Fruit fly (Drosophila melanogaster): ENCODE data around the gene chinmo.

chinmo gene

dm6 chr2L:1632730-1633172 is 18.3 kb upstream of the chinmo start (continued):
- peak; percentile 68 for TF ChIP-seq phol (tag; optimal IDR thresholded peaks at IDR 0.05)
- TF ChIP-seq scrt (GFP tag; optimal IDR thresholded peaks at IDR 0.05), result peak; percentile 71
- TF ChIP-seq CG14965 (GFP tag; optimal IDR thresholded peaks at IDR 0.05; ENCODE audit: borderline replicate concordance), result peak; percentile 80
- peak; percentile 94 for TF ChIP-seq tx (GFP tag; optimal IDR thresholded peaks at IDR 0.05)
- peak; percentile 92 for TF ChIP-seq CG7357 (GFP tag; IDR thresholded peaks at IDR 0.05)
- peak; percentile 79 for TF ChIP-seq CG1233 (GFP tag; optimal IDR thresholded peaks at IDR 0.05)
- no peak for TF ChIP-seq gt (GFP tag; IDR thresholded peaks at IDR 0.05)
- peak; percentile 99 for TF ChIP-seq Oaz (GFP tag; IDR thresholded peaks at IDR 0.05)
- no peak for TF ChIP-seq D (optimal IDR thresholded peaks at IDR 0.05)
- TF ChIP-seq D (GFP tag; optimal IDR thresholded peaks at IDR 0.05), result peak; percentile 62
- peak; percentile 43 for TF ChIP-seq CG2116 (GFP tag; optimal IDR thresholded peaks at IDR 0.05)
- peak; percentile 99 for TF ChIP-seq Mrtf (GFP tag; IDR thresholded peaks at IDR 0.05)
- TF ChIP-seq gfzf (GFP tag; optimal IDR thresholded peaks at IDR 0.05), result peak; percentile 14
- peak; percentile 98 for TF ChIP-seq Dbx (GFP tag; IDR thresholded peaks at IDR 0.05)
- TF ChIP-seq CG13296 (GFP tag; optimal IDR thresholded peaks at IDR 0.05), result peak; percentile 96
- TF ChIP-seq HmgZ (tag; optimal IDR thresholded peaks at IDR 0.05), result peak; percentile 98
- peak; percentile 32 for TF ChIP-seq CG3407 (GFP tag; optimal IDR thresholded peaks at IDR 0.05)
- peak; percentile 97 for TF ChIP-seq CG1647 (GFP tag; optimal IDR thresholded peaks at IDR 0.05)
- TF ChIP-seq MTF-1 (GFP tag; optimal IDR thresholded peaks at IDR 0.05; ENCODE audit: borderline replicate concordance), result peak; percentile 46
- peak; percentile 27 for TF ChIP-seq CG6654 (GFP tag; optimal IDR thresholded peaks at IDR 0.05)
- peak; percentile 97 for TF ChIP-seq CG3847 (GFP tag; IDR thresholded peaks at IDR 0.05)
- peak; percentile 59 for TF ChIP-seq Asciz (GFP tag; optimal IDR thresholded peaks at IDR 0.05)
- TF ChIP-seq ssp (GFP tag; IDR thresholded peaks at IDR 0.05), result peak; percentile 90
- peak; percentile 95 for TF ChIP-seq CG6854 (GFP tag; optimal IDR thresholded peaks at IDR 0.05)
- peak; percentile 86 for TF ChIP-seq E2f2 (GFP tag; IDR thresholded peaks at IDR 0.05)
- no peak for TF ChIP-seq bbx (GFP tag; IDR thresholded peaks at IDR 0.05; ENCODE audit: partially characterized antibody)
- peak; percentile 74 for TF ChIP-seq Gsc (GFP tag; IDR thresholded peaks at IDR 0.05)
- no peak for TF ChIP-seq prd (optimal IDR thresholded peaks at IDR 0.05)
- peak; percentile 96 for TF ChIP-seq prd (GFP tag; IDR thresholded peaks at IDR 0.05)
- peak; percentile 99 for TF ChIP-seq Atf6 (GFP tag; IDR thresholded peaks at IDR 0.05)
- TF ChIP-seq en (GFP tag; optimal IDR thresholded peaks at IDR 0.05), result peak; percentile 97
- peak; percentile 92 for TF ChIP-seq CkIIα-i1 (GFP tag; IDR thresholded peaks at IDR 0.05)
- peak; percentile 98 for TF ChIP-seq crc (GFP tag; optimal IDR thresholded peaks at IDR 0.05)
- TF ChIP-seq Dref (GFP tag; IDR thresholded peaks at IDR 0.05), result peak; percentile 40
- peak; percentile 94 for TF ChIP-seq CG17328 (GFP tag; IDR thresholded peaks at IDR 0.05)
- peak; percentile 50 for TF ChIP-seq CG17802 (tag; optimal IDR thresholded peaks at IDR 0.05)
- peak; percentile 4 for TF ChIP-seq gsb-n (tag; optimal IDR thresholded peaks at IDR 0.05)
- peak; percentile 95 for TF ChIP-seq CG11696 (GFP tag; IDR thresholded peaks at IDR 0.05)
- peak; percentile 97 for TF ChIP-seq Taf1 (GFP tag; IDR thresholded peaks at IDR 0.05)
- TF ChIP-seq eyg (GFP tag; optimal IDR thresholded peaks at IDR 0.05), result peak; percentile 97
- TF ChIP-seq CG11723 (GFP tag; optimal IDR thresholded peaks at IDR 0.05), result peak; percentile 81
- TF ChIP-seq gem (tag; optimal IDR thresholded peaks at IDR 0.05), result peak; percentile 92
- TF ChIP-seq chn (GFP tag; optimal IDR thresholded peaks at IDR 0.05), result peak; percentile 72
- TF ChIP-seq CG11456 (GFP tag; IDR thresholded peaks at IDR 0.05), result peak; percentile 99
- peak; percentile 82 for TF ChIP-seq Fer2 (tag; optimal IDR thresholded peaks at IDR 0.05)
- TF ChIP-seq Deaf1 (tag; optimal IDR thresholded peaks at IDR 0.05), result peak; percentile 99
- no peak for TF ChIP-seq Dll (GFP tag; IDR thresholded peaks at IDR 0.05; ENCODE audit: partially characterized antibody)
- peak; percentile 90 for TF ChIP-seq Hsf (GFP tag; optimal IDR thresholded peaks at IDR 0.05)
- TF ChIP-seq br (optimal IDR thresholded peaks at IDR 0.05), result no peak
- peak; percentile 68 for TF ChIP-seq NC2α (GFP tag; optimal IDR thresholded peaks at IDR 0.05)
- TF ChIP-seq CG1792 (GFP tag; optimal IDR thresholded peaks at IDR 0.05), result peak; percentile 95
- TF ChIP-seq CG15696 (tag; optimal IDR thresholded peaks at IDR 0.05), result peak; percentile 45
